Worm (Caenorhabditis elegans): ENCODE data around the gene C47A4.5.

DNA sequence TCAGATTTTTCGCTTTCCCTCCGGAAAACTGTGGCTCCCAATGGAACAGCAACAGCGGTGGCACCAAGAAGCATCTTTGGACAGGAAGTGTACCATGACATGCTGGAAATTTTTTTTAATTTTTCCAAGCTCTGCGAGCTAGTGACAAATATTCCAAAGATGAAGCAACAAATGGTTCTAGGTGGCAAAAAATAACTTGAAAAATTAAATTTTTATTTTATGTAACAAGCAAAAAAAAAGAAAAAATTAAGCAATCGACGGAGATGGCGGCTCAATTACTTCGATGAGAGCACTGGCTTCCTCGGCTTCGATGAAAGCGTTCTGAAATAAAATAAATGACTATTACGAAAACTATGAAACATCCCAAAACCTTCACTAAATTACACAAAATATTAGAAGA, 40.0 kb downstream of the C47A4.5 start, which contains the start of gene lact-9:
- TF ChIP-seq aly-2 (tag; optimal IDR thresholded peaks at IDR 0.05): no peak
- no peak for TF ChIP-seq ceh-82 (tag; optimal IDR thresholded peaks at IDR 0.05)
- no peak for TF ChIP-seq lin-39 (tag; optimal IDR thresholded peaks at IDR 0.05)
- no peak for TF ChIP-seq nhr-23 (tag; optimal IDR thresholded peaks at IDR 0.05)
- TF ChIP-seq unc-39 (tag; optimal IDR thresholded peaks at IDR 0.05): no peak
- no peak for TF ChIP-seq mab-5 (tag; optimal IDR thresholded peaks at IDR 0.05)
- TF ChIP-seq zag-1 (tag; optimal IDR thresholded peaks at IDR 0.05): no peak
- TF ChIP-seq unc-62 (GFP tag; optimal IDR thresholded peaks at IDR 0.05): no peak
- no peak for TF ChIP-seq lin-13 (GFP tag; optimal IDR thresholded peaks at IDR 0.05)
- TF ChIP-seq nhr-12 (tag; optimal IDR thresholded peaks at IDR 0.05): no peak
- TF ChIP-seq elt-3 (tag; optimal IDR thresholded peaks at IDR 0.05): no peak
- no peak for TF ChIP-seq sma-9 (GFP tag; optimal IDR thresholded peaks at IDR 0.05)
- TF ChIP-seq sma-9 (tag; optimal IDR thresholded peaks at IDR 0.05): no peak

Data from whole organism, L2 larva.